Worm (Caenorhabditis elegans) whole organism, L4 larva: Measurements from ENCODE around the gene ags-3.
A peak's percentile ranks its signal among the peaks of the same experiment; 100 is the strongest.

Source experiments
- F49E8.2 ChIP-seq: sonication (generic microtip); optimal IDR thresholded peaks from 2 replicates; lab custom pipeline; 2016; ENCODE audit warnings: missing compliant biosample characterization, mild to moderate bottlenecking, missing genetic modification characterization, borderline replicate concordance
- T20F7.1 ChIP-seq: fragments of 200-800 bp; sonication (Bioruptor generic); optimal IDR thresholded peaks from 2 replicates; lab custom pipeline; 2018; ENCODE audit warnings: mild to moderate bottlenecking, missing genetic modification characterization, missing compliant biosample characterization
- Y105C5A.15 ChIP-seq: fragments of 200-800 bp; sonication (Bioruptor generic); IDR thresholded peaks from 2 replicates; pipeline ENCODE4 v1.3.6; 2022; ENCODE audit warnings: missing genetic modification characterization, missing compliant biosample characterization
- ZK546.5 ChIP-seq, 2 experiments: sonication (generic microtip); optimal IDR thresholded peaks; 2 replicates each; lab custom pipeline; 2017; ENCODE audit warnings: missing biosample characterization in 2 of 2, missing genetic modification characterization in 2 of 2
- aly-2 ChIP-seq: sonication (generic microtip); optimal IDR thresholded peaks from 2 replicates; lab custom pipeline; 2018; ENCODE audit warnings: missing biosample characterization, missing genetic modification characterization
- ama-1 ChIP-seq: fragments of 150-350 bp; optimal IDR thresholded peaks from 2 replicates; lab custom pipeline; 2014; ENCODE audit warnings: inconsistent platforms, mixed read lengths
- ceh-20 ChIP-seq: fragments of 200-800 bp; sonication (Bioruptor generic); IDR thresholded peaks from 2 replicates; pipeline ENCODE4 v1.3.6; 2022; ENCODE audit warnings: missing genetic modification reagents, missing genetic modification characterization, missing compliant biosample characterization
- ceh-32 ChIP-seq: sonication (generic microtip); optimal IDR thresholded peaks from 2 replicates; lab custom pipeline; 2016; ENCODE audit warnings: mild to moderate bottlenecking, missing genetic modification characterization, missing compliant biosample characterization; ENCODE audit not compliant: poor library complexity
- ceh-44 ChIP-seq: fragments of 200-800 bp; sonication (Bioruptor generic); IDR thresholded peaks from 2 replicates; pipeline ENCODE4 v1.3.6; 2022; ENCODE audit warnings: missing genetic modification reagents, missing genetic modification characterization, missing compliant biosample characterization
- ceh-62 ChIP-seq: sonication (generic microtip); optimal IDR thresholded peaks from 2 replicates; lab custom pipeline; 2017; ENCODE audit warnings: missing biosample characterization, missing genetic modification characterization
- daf-16 ChIP-seq, 3 experiments: sonication (generic microtip); optimal IDR thresholded peaks; 2 replicates each; lab custom pipeline; 2016 to 2017; ENCODE audit warnings: missing genetic modification characterization in 3 of 3, missing genetic modification reagents in 3 of 3, mild to moderate bottlenecking in 2 of 3, missing compliant biosample characterization in 2 of 3, missing biosample characterization in 1 of 3, moderate library complexity in 1 of 3
- dmd-6 ChIP-seq: fragments of 200-800 bp; sonication (Bioruptor generic); IDR thresholded peaks from 2 replicates; pipeline ENCODE4 v1.3.6; 2022; ENCODE audit warnings: missing genetic modification reagents, missing genetic modification characterization, missing compliant biosample characterization
- dve-1 ChIP-seq: sonication (generic microtip); optimal IDR thresholded peaks from 2 replicates; lab custom pipeline; 2017; ENCODE audit warnings: antibody characterized with exemption, mild to moderate bottlenecking, missing genetic modification characterization, missing compliant biosample characterization; ENCODE audit not compliant: insufficient read depth
- egl-43 ChIP-seq: fragments of 200-800 bp; sonication (Bioruptor generic); IDR thresholded peaks from 2 replicates; pipeline ENCODE4 v1.3.6; 2022; ENCODE audit warnings: missing genetic modification reagents, missing genetic modification characterization, missing compliant biosample characterization
- fkh-10 ChIP-seq: fragments of 150-350 bp; optimal IDR thresholded peaks from 2 replicates; lab custom pipeline; 2014; ENCODE audit warnings: missing biosample characterization, missing genetic modification reagents, missing genetic modification characterization
- gei-8 ChIP-seq: fragments of 200-800 bp; sonication (Bioruptor generic); optimal IDR thresholded peaks from 2 replicates; lab custom pipeline; 2018; ENCODE audit warnings: mild to moderate bottlenecking, missing genetic modification characterization, missing compliant biosample characterization
- lim-7 ChIP-seq: fragments of 200-800 bp; sonication (Bioruptor generic); IDR thresholded peaks from 2 replicates; pipeline ENCODE4 v1.3.6; 2022; ENCODE audit warnings: missing genetic modification characterization, missing compliant biosample characterization
- lin-15B ChIP-seq: fragments of 150-350 bp; sonication (generic microtip); optimal IDR thresholded peaks from 3 replicates; lab custom pipeline; 2014; ENCODE audit warnings: missing biosample characterization, missing genetic modification characterization
- lsy-2 ChIP-seq, 2 experiments: fragments of 150-350 bp in 1 of 2; sonication (generic microtip) in 1 of 2; optimal IDR thresholded peaks; 2 replicates each; lab custom pipeline; 2014 to 2017; ENCODE audit warnings: missing biosample characterization in 2 of 2, missing genetic modification characterization in 2 of 2
- madf-9 ChIP-seq: fragments of 200-800 bp; sonication (Bioruptor generic); conservative IDR thresholded peaks from 2 replicates; pipeline ENCODE4 v1.3.6; 2022; ENCODE audit warnings: missing genetic modification reagents, missing genetic modification characterization, missing compliant biosample characterization
- mdl-1 ChIP-seq, 2 experiments: fragments of 150-350 bp in 1 of 2; sonication (generic microtip) in 1 of 2; optimal IDR thresholded peaks; 2 replicates each; lab custom pipeline; 2014 to 2017; ENCODE audit warnings: missing biosample characterization in 2 of 2, missing genetic modification characterization in 2 of 2
- mes-2 ChIP-seq: sonication (generic microtip); optimal IDR thresholded peaks from 2 replicates; lab custom pipeline; 2016; ENCODE audit warnings: missing genotype, mild to moderate bottlenecking, missing genetic modification characterization, missing compliant biosample characterization; ENCODE audit not compliant: poor library complexity, severe bottlenecking
- nhr-10 ChIP-seq: fragments of 150-350 bp; optimal IDR thresholded peaks from 2 replicates; lab custom pipeline; 2014; ENCODE audit warnings: missing biosample characterization, missing genetic modification characterization
- nhr-102 ChIP-seq: sonication (generic microtip); optimal IDR thresholded peaks from 2 replicates; lab custom pipeline; 2016; ENCODE audit warnings: mild to moderate bottlenecking, missing genetic modification characterization, moderate library complexity, missing compliant biosample characterization
- nhr-11 ChIP-seq: fragments of 150-350 bp; optimal IDR thresholded peaks from 2 replicates; lab custom pipeline; 2014; ENCODE audit warnings: missing biosample characterization, missing genetic modification characterization
- nhr-28 ChIP-seq: fragments of 150-350 bp; optimal IDR thresholded peaks from 2 replicates; lab custom pipeline; 2014; ENCODE audit warnings: missing biosample characterization, missing genetic modification characterization
- nhr-76 ChIP-seq: fragments of 150-350 bp; optimal IDR thresholded peaks from 2 replicates; lab custom pipeline; 2014; ENCODE audit warnings: missing biosample characterization, missing genetic modification characterization
- pha-4 ChIP-seq, 2 experiments: fragments of 150-350 bp in 1 of 2; fragments of 200-800 bp in 1 of 2; sonication (Bioruptor generic) in 1 of 2; IDR thresholded peaks in 1 of 2; optimal IDR thresholded peaks in 1 of 2; 2 replicates each; pipeline versions ENCODE4 v1.3.6 to Lab custom; 2014 to 2022; ENCODE audit warnings: missing genetic modification characterization in 2 of 2, missing genetic modification reagents in 2 of 2, missing biosample characterization in 1 of 2, missing compliant biosample characterization in 1 of 2
- pqm-1 ChIP-seq: sonication (generic microtip); optimal IDR thresholded peaks from 2 replicates; lab custom pipeline; 2017; ENCODE audit warnings: missing biosample characterization, missing genetic modification characterization
- spr-1 ChIP-seq: sonication (generic microtip); optimal IDR thresholded peaks from 2 replicates; lab custom pipeline; 2016; ENCODE audit warnings: mild to moderate bottlenecking, missing genetic modification characterization, missing compliant biosample characterization
- tag-97 ChIP-seq: fragments of 200-800 bp; sonication (Bioruptor generic); IDR thresholded peaks from 2 replicates; pipeline ENCODE4 v1.3.6; 2022; ENCODE audit warnings: missing genetic modification characterization, missing compliant biosample characterization
- unc-62 ChIP-seq, 3 experiments: fragments of 150-350 bp in 1 of 3; sonication (generic microtip); optimal IDR thresholded peaks in 2 of 3; peaks in 1 of 3; 1 replicate in 1 of 3; 2 replicates in 2 of 3; lab custom pipeline; 2014 to 2017; ENCODE audit warnings: missing biosample characterization in 3 of 3, missing genetic modification characterization in 3 of 3, missing genetic modification reagents in 3 of 3, missing genotype in 1 of 3
- zfp-3 ChIP-seq: fragments of 200-800 bp; sonication (Bioruptor generic); conservative IDR thresholded peaks from 2 replicates; pipeline ENCODE4 v1.3.6; 2022; ENCODE audit warnings: missing genetic modification reagents, missing genetic modification characterization, missing compliant biosample characterization
- zip-11 ChIP-seq: fragments of 200-800 bp; sonication (Bioruptor generic); IDR thresholded peaks from 2 replicates; pipeline ENCODE4 v1.3.6; 2022; ENCODE audit warnings: missing genetic modification characterization, missing compliant biosample characterization
- ztf-7 ChIP-seq: fragments of 150-350 bp; optimal IDR thresholded peaks from 2 replicates; lab custom pipeline; 2014; ENCODE audit warnings: missing biosample characterization, missing genetic modification characterization

ags-3 gene

ce11 chrX:5336498-5336897 is 33.1 kb upstream of the ags-3 start (continued):
- TF ChIP-seq lim-7 (GFP tag; lab: Robert Waterston, UW), result 0 out of 2 replicates have a peak, but pooled peaks have one; percentile 5
- TF ChIP-seq nhr-28, result peak; percentile 86
- TF ChIP-seq pha-4 (GFP tag; IDR thresholded peaks at IDR 0.05; lab: Robert Waterston, UW), result no peak
- no peak for TF ChIP-seq pha-4 (tag; optimal IDR thresholded peaks at IDR 0.05; lab: Kevin White, UChicago)
- no peak for TF ChIP-seq nhr-76
- peak; percentile 10 for TF ChIP-seq fkh-10 (GFP tag; lab: Kevin White, UChicago)
- TF ChIP-seq ceh-20 (GFP tag; lab: Robert Waterston, UW), result peak; percentile 52; the same call in 1 of the 2 replicates
- peak; percentile 46 to 92 for TF ChIP-seq mdl-1 (tag; optimal IDR thresholded peaks at IDR 0.05; lab: Kevin White, UChicago)
- TF ChIP-seq aly-2 (tag; lab: Kevin White, UChicago), result no peak
- peak; percentile 47 for TF ChIP-seq nhr-10 (tag; lab: Kevin White, UChicago)

ce11 chrX:5335368-5335767 is 32.0 kb upstream of the ags-3 start, which contains the start of gene C26B9.6:
TSS of gene C26B9.6 (minus strand) at chrX:5335468.
- TF ChIP-seq spr-1, result no peak
- no peak for TF ChIP-seq zip-11
- TF ChIP-seq aly-2 (tag; lab: Kevin White, UChicago), result no peak
- TF ChIP-seq T20F7.1, result no peak

ce11 chrX:5330765-5331164 is 27.4 kb upstream of the ags-3 start:
- TF ChIP-seq egl-43 (GFP tag; lab: Robert Waterston, UW) (no peak), unc-62 (GFP tag; optimal IDR thresholded peaks at IDR 0.05 in 1 of 2; lab: Kevin White, UChicago) (peak in 1 of 2 experiments; percentile 67), unc-62 (tag; optimal IDR thresholded peaks at IDR 0.05; lab: Kevin White, UChicago) (no peak), ceh-44 (no peak), lin-15B (tag; lab: Kevin White, UChicago) (no peak)

ce11 chrX:5329236-5329635 is 25.8 kb upstream of the ags-3 start, which contains the start of gene C26B9.5:
TSS of gene C26B9.5 (plus strand) at chrX:5329479.
- TF ChIP-seq ZK546.5 (tag; optimal IDR thresholded peaks at IDR 0.05; lab: Kevin White, UChicago) (no peak), dmd-6 (GFP tag; lab: Robert Waterston, UW) (peak; percentile 48), daf-16 (GFP tag; optimal IDR thresholded peaks at IDR 0.05; lab: Kevin White, UChicago) (no peak), daf-16 (tag; optimal IDR thresholded peaks at IDR 0.05; lab: Kevin White, UChicago) (peak; percentile 40), pqm-1 (peak; percentile 63), zfp-3 (GFP tag; lab: Robert Waterston, UW) (no peak), nhr-28 (peak; percentile 23), Y105C5A.15 (GFP tag; lab: Robert Waterston, UW) (no peak), ztf-7 (tag; lab: Kevin White, UChicago) (no peak), dve-1 (tag; lab: Kevin White, UChicago) (peak; percentile 48)

ce11 chrX:5323287-5323686 is 19.9 kb upstream of the ags-3 start, which contains the start of gene sto-2:
TSS of gene sto-2 (minus strand) at chrX:5323387.
- no peak for TF ChIP-seq madf-9 (GFP tag; lab: Robert Waterston, UW)
- TF ChIP-seq nhr-102, result no peak
- no peak for TF ChIP-seq tag-97 (GFP tag; lab: Robert Waterston, UW)
- TF ChIP-seq ama-1 (lab: Kevin White, UChicago), result no peak
- no peak for TF ChIP-seq nhr-11 (tag; lab: Kevin White, UChicago)
- TF ChIP-seq pqm-1, result no peak
- no peak for TF ChIP-seq ceh-62 (tag; lab: Kevin White, UChicago)

- TF ChIP-seq ceh-32 (tag; lab: Kevin White, UChicago), result no peak
- TF ChIP-seq mes-2, result no peak
- TF ChIP-seq tag-97 (GFP tag; lab: Robert Waterston, UW), result no peak
- TF ChIP-seq lsy-2 (tag; optimal IDR thresholded peaks at IDR 0.05; lab: Kevin White, UChicago), result no peak
- TF ChIP-seq F49E8.2, result no peak
- TF ChIP-seq gei-8 (GFP tag; lab: Kevin White, UChicago), result no peak
- no peak for TF ChIP-seq dve-1 (tag; lab: Kevin White, UChicago)
These were observed 18.2 kb upstream of the ags-3 start for ce11 chrX:5321563-5321962.
